Worm (Caenorhabditis elegans): ENCODE results near the gene K10G6.5.

DNA sequence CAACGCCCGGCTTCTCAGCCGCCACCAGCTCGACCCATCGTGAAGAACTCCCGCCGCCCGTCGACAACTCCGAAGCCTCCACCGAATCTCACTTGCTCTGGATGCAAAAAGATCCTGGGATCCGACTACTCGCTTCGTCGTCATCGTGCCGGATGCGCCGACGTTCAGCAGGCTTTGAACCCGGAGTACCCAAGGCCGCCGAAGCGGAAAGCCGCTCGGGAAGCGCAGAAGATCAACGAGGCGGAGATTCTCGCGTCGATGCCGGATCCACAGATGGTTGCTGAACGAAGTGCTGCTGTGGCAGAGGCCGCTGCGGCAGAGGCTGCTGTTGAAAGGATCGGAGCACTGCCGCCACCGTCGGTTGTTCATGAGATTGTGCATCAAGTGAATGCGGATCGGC, 18.2 kb upstream of the K10G6.5 start:
- TF ChIP-seq ets-7 (tag; optimal IDR thresholded peaks at IDR 0.05) (no peak), pes-1 (GFP tag; IDR thresholded peaks at IDR 0.05) (no peak; the same call in 1 of the 2 replicates), aly-1 (tag; optimal IDR thresholded peaks at IDR 0.05) (peak; percentile 41), ama-1 (optimal IDR thresholded peaks at IDR 0.05) (no peak), F13C5.2 (tag; optimal IDR thresholded peaks at IDR 0.05) (no peak), ceh-36 (tag; optimal IDR thresholded peaks at IDR 0.05) (no peak), tra-4 (tag; optimal IDR thresholded peaks at IDR 0.05) (no peak), tbx-11 (GFP tag; IDR thresholded peaks at IDR 0.05) (no peak), tbx-37 (GFP tag; conservative IDR thresholded peaks at IDR 0.05) (0 out of 2 replicates have a peak, but pooled peaks have one; percentile 12)

All from whole organism, early embryonic.